Worm (Caenorhabditis elegans) whole organism, young adult: ENCODE measurements around the gene snrp-40.1.

Source experiments
- ama-1 ChIP-seq, 3 experiments: fragments of 150-350 bp in 1 of 3; sonication (generic microtip) in 2 of 3; optimal IDR thresholded peaks; 2 replicates each; lab custom pipeline; 2014 to 2018; ENCODE audit warnings: missing biosample characterization in 2 of 3, missing genetic modification characterization in 2 of 3, missing genetic modification reagents in 2 of 3
- aptf-3 ChIP-seq: fragments of 200-800 bp; sonication (Bioruptor generic); IDR thresholded peaks from 2 replicates; pipeline ENCODE4 v1.3.6; 2022; ENCODE audit warnings: missing genetic modification characterization, missing compliant biosample characterization
- attf-6 ChIP-seq: fragments of 200-800 bp; sonication (Bioruptor generic); IDR thresholded peaks from 2 replicates; pipeline ENCODE4 v1.3.6; 2022; ENCODE audit warnings: missing genetic modification reagents, missing genetic modification characterization, missing compliant biosample characterization
- him-1 ChIP-seq: sonication (generic microtip); optimal IDR thresholded peaks from 2 replicates; lab custom pipeline; 2016; ENCODE audit warnings: missing genotype, missing genetic modification reagents, missing genetic modification characterization, missing compliant biosample characterization
- hsf-1 ChIP-seq: fragments of 200-800 bp; sonication (Bioruptor generic); IDR thresholded peaks from 2 replicates; pipeline ENCODE4 v1.3.6; 2022; ENCODE audit warnings: missing genetic modification reagents, missing genetic modification characterization, missing compliant biosample characterization
- nfya-1 ChIP-seq: sonication (generic microtip); optimal IDR thresholded peaks from 2 replicates; lab custom pipeline; 2017; ENCODE audit warnings: antibody characterized with exemption, missing compliant biosample characterization, missing genetic modification characterization, borderline replicate concordance; ENCODE audit not compliant: insufficient read depth
- nfyb-1 ChIP-seq: fragments of 200-800 bp; sonication (Bioruptor generic); IDR thresholded peaks from 2 replicates; pipeline ENCODE4 v1.3.6; 2022; ENCODE audit warnings: missing genetic modification reagents, missing genetic modification characterization, missing compliant biosample characterization
- nhr-27 ChIP-seq: fragments of 200-800 bp; sonication (Bioruptor generic); optimal IDR thresholded peaks from 2 replicates; lab custom pipeline; 2018; ENCODE audit warnings: mild to moderate bottlenecking, missing genetic modification characterization, moderate library complexity, missing compliant biosample characterization
- pha-4 ChIP-seq: fragments of 150-350 bp; sonication (generic microtip); optimal IDR thresholded peaks from 2 replicates; lab custom pipeline; 2014; ENCODE audit warnings: missing biosample characterization, missing genetic modification reagents, missing genetic modification characterization

- TF ChIP-seq pha-4 (tag; lab: Kevin White, UChicago) (no peak), ama-1 (optimal IDR thresholded peaks at IDR 0.05; lab: Kevin White, UChicago) (no peak), ama-1 (GFP tag; optimal IDR thresholded peaks at IDR 0.05; lab: Kevin White, UChicago) (no peak), nfyb-1 (GFP tag; lab: Robert Waterston, UW) (no peak), him-1 (no peak), aptf-3 (GFP tag; lab: Robert Waterston, UW) (no peak), nfya-1 (tag; lab: Kevin White, UChicago) (no peak), nhr-27 (tag; lab: Kevin White, UChicago) (no peak), hsf-1 (no peak), attf-6 (GFP tag; lab: Robert Waterston, UW) (no peak)
These were observed 9.7 kb downstream of the snrp-40.1 start for ce11 chrX:11289925-11290324.
